Fruit fly (Drosophila melanogaster) whole organism, embryonic: ENCODE data around the gene Idi.

Source experiments
- C15 ChIP-seq: fragments of 200-800 bp; sonication (Bioruptor generic); IDR thresholded peaks from 3 replicates; pipeline ENCODE4 v1.3.6; 2022; ENCODE audit warnings: missing biosample characterization, missing genetic modification characterization
- CG10274 ChIP-seq: fragments of 200-800 bp; sonication (Bioruptor generic); optimal IDR thresholded peaks from 3 replicates; lab custom pipeline; 2017; ENCODE audit warnings: missing biosample characterization, mild to moderate bottlenecking, missing genetic modification characterization
- CG10431 ChIP-seq: fragments of 200-800 bp; sonication (Bioruptor generic); optimal IDR thresholded peaks from 3 replicates; lab custom pipeline; 2018; ENCODE audit warnings: missing biosample characterization, mild to moderate bottlenecking, missing genetic modification characterization
- CG11085 ChIP-seq: fragments of 200-800 bp; sonication (Bioruptor generic); IDR thresholded peaks from 2 replicates; pipeline ENCODE4 v1.3.6; 2022; ENCODE audit warnings: missing biosample characterization, missing genetic modification characterization
- CG11398 ChIP-seq: fragments of 200-800 bp; sonication (Bioruptor generic); optimal IDR thresholded peaks from 2 replicates; lab custom pipeline; 2016; ENCODE audit warnings: missing biosample characterization, missing genetic modification characterization
- CG11560 ChIP-seq: fragments of 200-800 bp; sonication (Bioruptor generic); IDR thresholded peaks from 3 replicates; pipeline ENCODE4 v1.3.6; 2022; ENCODE audit warnings: missing biosample characterization, missing genetic modification characterization
- CG12071 ChIP-seq: fragments of 200-800 bp; sonication (Bioruptor generic); optimal IDR thresholded peaks from 3 replicates; lab custom pipeline; 2018; ENCODE audit warnings: missing biosample characterization, mild to moderate bottlenecking, missing genetic modification characterization
- CG13424 ChIP-seq: fragments of 200-800 bp; sonication (Bioruptor generic); optimal IDR thresholded peaks from 2 replicates; lab custom pipeline; 2019; ENCODE audit warnings: missing biosample characterization, mild to moderate bottlenecking, missing genetic modification characterization, moderate library complexity
- CG13775 ChIP-seq: fragments of 200-800 bp; sonication (Bioruptor generic); optimal IDR thresholded peaks from 3 replicates; lab custom pipeline; 2017; ENCODE audit warnings: missing biosample characterization, mild to moderate bottlenecking, missing genetic modification characterization
- CG1647 ChIP-seq: fragments of 200-800 bp; sonication (Bioruptor generic); optimal IDR thresholded peaks from 3 replicates; lab custom pipeline; 2016; ENCODE audit warnings: missing biosample characterization, missing genetic modification characterization
- CG16863 ChIP-seq: fragments of 200-800 bp; sonication (Bioruptor generic); optimal IDR thresholded peaks from 3 replicates; lab custom pipeline; 2016; ENCODE audit warnings: missing biosample characterization, missing genetic modification characterization
- CG17568 ChIP-seq: fragments of 200-800 bp; sonication (Bioruptor generic); optimal IDR thresholded peaks from 2 replicates; lab custom pipeline; 2018; ENCODE audit warnings: missing biosample characterization, mild to moderate bottlenecking, missing genetic modification characterization, moderate library complexity
- CG2116 ChIP-seq: fragments of 200-800 bp; sonication (Bioruptor generic); optimal IDR thresholded peaks from 3 replicates; lab custom pipeline; 2018; ENCODE audit warnings: missing biosample characterization, mild to moderate bottlenecking, missing genetic modification characterization
- CG3281 ChIP-seq: fragments of 200-800 bp; sonication (Bioruptor generic); optimal IDR thresholded peaks from 3 replicates; lab custom pipeline; 2017; ENCODE audit warnings: missing biosample characterization, mild to moderate bottlenecking, missing genetic modification characterization
- CG3407 ChIP-seq: fragments of 200-800 bp; sonication (Bioruptor generic); optimal IDR thresholded peaks from 2 replicates; lab custom pipeline; 2018; ENCODE audit warnings: missing biosample characterization, mild to moderate bottlenecking, missing genetic modification characterization
- CG4424 ChIP-seq: fragments of 200-800 bp; sonication (Bioruptor generic); optimal IDR thresholded peaks from 3 replicates; lab custom pipeline; 2016; ENCODE audit warnings: missing biosample characterization, missing genetic modification characterization
- CG4617 ChIP-seq: fragments of 200-800 bp; sonication (Bioruptor generic); optimal IDR thresholded peaks from 3 replicates; lab custom pipeline; 2016; ENCODE audit warnings: missing biosample characterization, missing genetic modification characterization, borderline replicate concordance
- CG4854 ChIP-seq: fragments of 200-800 bp; sonication (Bioruptor generic); optimal IDR thresholded peaks from 2 replicates; lab custom pipeline; 2016; ENCODE audit warnings: missing biosample characterization, missing genetic modification characterization, inconsistent platforms
- CG6689 ChIP-seq: fragments of 200-800 bp; sonication (Bioruptor generic); IDR thresholded peaks from 2 replicates; pipeline ENCODE4 v1.3.6; 2022; ENCODE audit warnings: missing biosample characterization, missing genetic modification characterization
- CG6765 ChIP-seq: fragments of 200-800 bp; sonication (Bioruptor generic); optimal IDR thresholded peaks from 3 replicates; lab custom pipeline; 2017; ENCODE audit warnings: missing biosample characterization, mild to moderate bottlenecking, missing genetic modification characterization
- CG7928 ChIP-seq: fragments of 200-800 bp; sonication (Bioruptor generic); optimal IDR thresholded peaks from 2 replicates; lab custom pipeline; 2017; ENCODE audit warnings: missing biosample characterization, mild to moderate bottlenecking, missing genetic modification characterization
- CG9215 ChIP-seq: fragments of 200-800 bp; sonication (Bioruptor generic); IDR thresholded peaks from 2 replicates; pipeline ENCODE4 v1.3.6; 2022; ENCODE audit warnings: missing biosample characterization, missing genetic modification characterization
- CG9437 ChIP-seq: fragments of 200-800 bp; sonication (Bioruptor generic); optimal IDR thresholded peaks from 2 replicates; lab custom pipeline; 2018; ENCODE audit warnings: missing biosample characterization, mild to moderate bottlenecking, missing genetic modification characterization
- Dfd ChIP-seq, 2 experiments: fragments of >200 bp; optimal IDR thresholded peaks; 2 replicates each; lab custom pipeline; 2017; ENCODE audit warnings: missing biosample characterization in 2 of 2, missing genetic modification characterization in 2 of 2
- Doc2 ChIP-seq: fragments of 200-800 bp; sonication (Bioruptor generic); IDR thresholded peaks from 2 replicates; pipeline ENCODE4 v1.3.6; 2022; ENCODE audit warnings: missing biosample characterization, missing genetic modification characterization
- Doc3 ChIP-seq: fragments of 200-800 bp; sonication (Bioruptor generic); IDR thresholded peaks from 3 replicates; pipeline ENCODE4 v1.3.6; 2022; ENCODE audit warnings: missing biosample characterization, missing genetic modification characterization; ENCODE audit not compliant: partially characterized antibody
- HLH3B ChIP-seq: fragments of 200-800 bp; sonication (Bioruptor generic); IDR thresholded peaks from 2 replicates; pipeline ENCODE4 v1.3.6; 2022; ENCODE audit warnings: missing biosample characterization, missing genetic modification characterization
- Lpt ChIP-seq: fragments of >200 bp; optimal IDR thresholded peaks from 2 replicates; lab custom pipeline; 2018; ENCODE audit warnings: missing biosample characterization, missing genetic modification characterization
- MESR4 ChIP-seq: fragments of 200-800 bp; sonication (Bioruptor generic); optimal IDR thresholded peaks from 2 replicates; lab custom pipeline; 2018; ENCODE audit warnings: missing biosample characterization, mild to moderate bottlenecking, missing genetic modification characterization, moderate library complexity
- Mrtf ChIP-seq: fragments of 200-800 bp; sonication (Bioruptor generic); IDR thresholded peaks from 3 replicates; pipeline ENCODE4 v1.3.6; 2022; ENCODE audit warnings: missing biosample characterization, missing genetic modification characterization
- Nf-YB ChIP-seq: fragments of 200-800 bp; sonication (Bioruptor generic); optimal IDR thresholded peaks from 3 replicates; lab custom pipeline; 2019; ENCODE audit warnings: missing biosample characterization, mild to moderate bottlenecking, missing genetic modification characterization, moderate library complexity
- Nf-YC ChIP-seq: fragments of 200-800 bp; optimal IDR thresholded peaks from 3 replicates; lab custom pipeline; 2019; ENCODE audit warnings: missing biosample characterization, mild to moderate bottlenecking, missing genetic modification characterization, moderate library complexity
- NfI ChIP-seq: fragments of 200-800 bp; sonication (Bioruptor generic); optimal IDR thresholded peaks from 3 replicates; lab custom pipeline; 2018; ENCODE audit warnings: missing biosample characterization, mild to moderate bottlenecking, missing genetic modification characterization, moderate library complexity
- Vsx1 ChIP-seq: fragments of 200-800 bp; sonication (Bioruptor generic); optimal IDR thresholded peaks from 2 replicates; lab custom pipeline; 2017; ENCODE audit warnings: missing biosample characterization, mild to moderate bottlenecking, missing genetic modification characterization, missing genetic modification reagents
- ap ChIP-seq: fragments of 200-800 bp; sonication (Bioruptor generic); IDR thresholded peaks from 2 replicates; pipeline ENCODE4 v1.3.6; 2022; ENCODE audit warnings: missing biosample characterization, missing genetic modification characterization
- br ChIP-seq: fragments of >200 bp; optimal IDR thresholded peaks from 2 replicates; lab custom pipeline; 2017
- caup ChIP-seq: fragments of 200-800 bp; sonication (Bioruptor generic); optimal IDR thresholded peaks from 3 replicates; lab custom pipeline; 2017; ENCODE audit warnings: missing biosample characterization, mild to moderate bottlenecking, missing genetic modification characterization, moderate library complexity; ENCODE audit not compliant: severe bottlenecking
- chif ChIP-seq, 2 experiments: fragments of 200-800 bp; sonication (Bioruptor generic); optimal IDR thresholded peaks; 3 replicates each; lab custom pipeline; 2016; ENCODE audit warnings: missing biosample characterization in 2 of 2, missing genetic modification characterization in 2 of 2
- dimm ChIP-seq: fragments of 200-800 bp; sonication (Bioruptor generic); IDR thresholded peaks from 2 replicates; pipeline ENCODE4 v1.3.6; 2022; ENCODE audit warnings: missing biosample characterization, missing genetic modification characterization
- esg ChIP-seq: fragments of 200-800 bp; sonication (Bioruptor generic); conservative IDR thresholded peaks from 2 replicates; pipeline ENCODE4 v1.3.6; 2022; ENCODE audit warnings: missing biosample characterization, missing genetic modification characterization
- eyg ChIP-seq: fragments of 200-800 bp; sonication (Bioruptor generic); optimal IDR thresholded peaks from 3 replicates; lab custom pipeline; 2016; ENCODE audit warnings: missing biosample characterization, missing genetic modification characterization
- fru ChIP-seq: fragments of >200 bp; optimal IDR thresholded peaks from 2 replicates; lab custom pipeline; 2017
- gcm2 ChIP-seq: fragments of 200-800 bp; sonication (Bioruptor generic); optimal IDR thresholded peaks from 2 replicates; lab custom pipeline; 2016; ENCODE audit warnings: missing biosample characterization, missing genetic modification characterization
- hbn ChIP-seq: fragments of 200-800 bp; sonication (Bioruptor generic); IDR thresholded peaks from 2 replicates; pipeline ENCODE4 v1.3.6; 2022; ENCODE audit warnings: missing biosample characterization, missing genetic modification characterization; ENCODE audit not compliant: partially characterized antibody
- luna ChIP-seq: fragments of 200-800 bp; sonication (Bioruptor generic); optimal IDR thresholded peaks from 2 replicates; lab custom pipeline; 2016; ENCODE audit warnings: missing biosample characterization, missing genetic modification characterization
- onecut ChIP-seq: fragments of 200-800 bp; sonication (Bioruptor generic); IDR thresholded peaks from 2 replicates; pipeline ENCODE4 v1.3.6; 2022; ENCODE audit warnings: missing biosample characterization, missing genetic modification characterization
- pzg ChIP-seq: fragments of 200-800 bp; sonication (Bioruptor generic); optimal IDR thresholded peaks from 3 replicates; lab custom pipeline; 2018; ENCODE audit warnings: missing biosample characterization, mild to moderate bottlenecking, missing genetic modification characterization, moderate library complexity
- ranshi ChIP-seq: fragments of 200-800 bp; sonication (Bioruptor generic); IDR thresholded peaks from 2 replicates; pipeline ENCODE4 v1.3.6; 2022; ENCODE audit warnings: missing biosample characterization, missing genetic modification characterization
- sna ChIP-seq: fragments of 200-800 bp; sonication (Bioruptor generic); IDR thresholded peaks from 2 replicates; pipeline ENCODE4 v1.3.6; 2022; ENCODE audit warnings: missing biosample characterization, missing genetic modification characterization; ENCODE audit not compliant: partially characterized antibody
- tll ChIP-seq, 2 experiments: fragments of 200-800 bp in 1 of 2; fragments of >200 bp in 1 of 2; sonication (Bioruptor generic) in 1 of 2; optimal IDR thresholded peaks; 2 replicates each; lab custom pipeline; 2017 to 2019; ENCODE audit warnings: missing biosample characterization in 2 of 2, missing genetic modification characterization in 2 of 2, mild to moderate bottlenecking in 1 of 2, moderate library complexity in 1 of 2
- tup ChIP-seq: fragments of 200-800 bp; sonication (Bioruptor generic); optimal IDR thresholded peaks from 2 replicates; lab custom pipeline; 2016; ENCODE audit warnings: missing biosample characterization, mild to moderate bottlenecking, missing genetic modification characterization, moderate library complexity

Gene Idi

DNA sequence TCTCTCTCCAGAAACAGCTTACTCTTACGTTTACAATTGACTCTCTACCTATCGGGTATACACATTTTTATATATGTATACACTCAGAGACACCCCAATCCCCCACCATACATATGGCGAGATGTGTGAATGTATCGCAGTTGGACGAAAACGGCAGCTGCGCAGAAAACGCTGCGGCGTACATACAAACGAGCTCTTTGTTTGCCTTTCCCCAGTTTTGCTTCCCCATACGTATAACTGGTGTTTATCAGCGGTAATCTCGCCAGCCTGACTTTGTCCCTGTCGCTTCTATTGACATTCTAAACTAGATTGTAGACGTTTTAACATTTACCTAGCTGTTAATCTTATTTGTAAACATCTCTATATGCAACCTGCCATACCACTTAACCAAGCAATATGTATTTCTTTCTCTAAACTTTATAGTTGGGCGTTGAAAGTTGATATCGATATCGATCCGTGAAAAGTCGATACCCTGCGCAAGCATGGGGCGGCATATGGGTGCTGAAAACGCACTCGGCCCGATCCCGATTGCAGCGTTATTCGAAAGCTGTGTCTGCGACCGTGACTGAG is 27.5 kb downstream of the Idi start (continued):
- TF ChIP-seq Nf-YC (tag; lab: Kevin White, UChicago) (peak; percentile 45), fru (lab: Kevin White, UChicago) (no peak), CG4424 (peak; percentile 2), CG10431 (GFP tag; lab: Kevin White, UChicago) (peak; percentile 82), Doc2 (GFP tag; lab: Robert Waterston, UW) (no peak), caup (peak; percentile 88), tup (GFP tag; lab: Kevin White, UChicago) (peak; percentile 58), ranshi (GFP tag; lab: Robert Waterston, UW) (no peak), tll (GFP tag; optimal IDR thresholded peaks at IDR 0.05; lab: Kevin White, UChicago) (peak in 1 of 2 experiments; percentile 51), CG1647 (GFP tag; lab: Kevin White, UChicago) (peak; percentile 69), CG6765 (GFP tag; lab: Kevin White, UChicago) (peak; percentile 41), luna (GFP tag; lab: Kevin White, UChicago) (peak; percentile 66), CG3281 (GFP tag; lab: Kevin White, UChicago) (peak; percentile 84), CG11560 (tag; lab: Robert Waterston, UW) (no peak), CG4854 (GFP tag; lab: Kevin White, UChicago) (peak; percentile 68), CG7928 (GFP tag; lab: Kevin White, UChicago) (peak; percentile 59), CG9437 (GFP tag; lab: Kevin White, UChicago) (peak; percentile 36), chif (GFP tag; optimal IDR thresholded peaks at IDR 0.05; lab: Kevin White, UChicago) (peak in 1 of 2 experiments; percentile 2), esg (GFP tag; lab: Robert Waterston, UW) (no peak), Dfd (GFP tag; optimal IDR thresholded peaks at IDR 0.05; lab: Kevin White, UChicago) (no peak), CG9215 (GFP tag; lab: Robert Waterston, UW) (no peak), Mrtf (no peak), dimm (GFP tag; lab: Robert Waterston, UW) (no peak), CG10274 (peak; percentile 97), sna (GFP tag; lab: Robert Waterston, UW) (no peak), hbn (GFP tag; lab: Robert Waterston, UW) (no peak), CG11085 (GFP tag; lab: Robert Waterston, UW) (no peak), ap (GFP tag; lab: Robert Waterston, UW) (no peak), Doc3 (GFP tag; lab: Robert Waterston, UW) (no peak), CG12071 (peak; percentile 84), CG13424 (peak; percentile 72), HLH3B (no peak), eyg (GFP tag; lab: Kevin White, UChicago) (peak; percentile 82), CG4617 (GFP tag; lab: Kevin White, UChicago) (no peak), CG17568 (GFP tag; lab: Kevin White, UChicago) (peak; percentile 92), onecut (GFP tag; lab: Robert Waterston, UW) (peak; percentile 92), CG6689 (no peak), pzg (no peak), Vsx1 (peak; percentile 86), Nf-YB (GFP tag; lab: Kevin White, UChicago) (peak; percentile 48), NfI (peak; percentile 67), CG13775 (peak; percentile 40), C15 (no peak), gcm2 (GFP tag; lab: Kevin White, UChicago) (no peak), br (lab: Kevin White, UChicago) (no peak), CG11398 (GFP tag; lab: Kevin White, UChicago) (peak; percentile 85), CG3407 (peak; percentile 90), CG16863 (GFP tag; lab: Kevin White, UChicago) (peak; percentile 69), MESR4 (GFP tag; lab: Kevin White, UChicago) (no peak), CG2116 (GFP tag; lab: Kevin White, UChicago) (peak; percentile 42), Lpt (GFP tag; lab: Kevin White, UChicago) (no peak)
